Worm (Caenorhabditis elegans) whole organism, early embryonic: ENCODE data around the gene F46B6.2.
A peak's percentile ranks its signal among the peaks of the same experiment; 100 is the strongest.

ENCODE experiments used
- B0310.2 ChIP-seq: sonication (generic microtip); optimal IDR thresholded peaks from 2 replicates; lab custom pipeline; 2016; ENCODE audit warnings: mild to moderate bottlenecking, missing genetic modification characterization, missing compliant biosample characterization
- F13C5.2 ChIP-seq: sonication (generic microtip); optimal IDR thresholded peaks from 2 replicates; lab custom pipeline; 2017; ENCODE audit warnings: mild to moderate bottlenecking, missing genetic modification characterization, inconsistent platforms, missing compliant biosample characterization
- aly-1 ChIP-seq: sonication (generic microtip); optimal IDR thresholded peaks from 2 replicates; lab custom pipeline; 2016; ENCODE audit warnings: missing genetic modification characterization, missing compliant biosample characterization
- ama-1 ChIP-seq: fragments of 150-350 bp; optimal IDR thresholded peaks from 2 replicates; lab custom pipeline; 2014
- ceh-13 ChIP-seq: fragments of 200-800 bp; sonication (Bioruptor generic); optimal IDR thresholded peaks from 2 replicates; lab custom pipeline; 2018; ENCODE audit warnings: mild to moderate bottlenecking, missing genetic modification characterization, missing compliant biosample characterization
- ceh-36 ChIP-seq: sonication (generic microtip); optimal IDR thresholded peaks from 2 replicates; lab custom pipeline; 2016; ENCODE audit warnings: missing genetic modification characterization, inconsistent platforms, missing compliant biosample characterization
- ets-7 ChIP-seq: sonication (generic microtip); optimal IDR thresholded peaks from 2 replicates; lab custom pipeline; 2016; ENCODE audit warnings: missing genotype, missing genetic modification characterization, missing compliant biosample characterization
- flt-1 ChIP-seq: fragments of 200-800 bp; sonication (Bioruptor generic); IDR thresholded peaks from 2 replicates; pipeline ENCODE4 v1.3.6; 2022; ENCODE audit warnings: missing genetic modification characterization, missing compliant biosample characterization
- hmbx-1 ChIP-seq: sonication (generic microtip); optimal IDR thresholded peaks from 2 replicates; lab custom pipeline; 2016; ENCODE audit warnings: mild to moderate bottlenecking, missing genetic modification characterization, missing compliant biosample characterization
- hmg-4 ChIP-seq: fragments of 200-800 bp; sonication (Bioruptor generic); optimal IDR thresholded peaks from 2 replicates; lab custom pipeline; 2018; ENCODE audit warnings: mild to moderate bottlenecking, missing genetic modification characterization, missing compliant biosample characterization
- hnd-1 ChIP-seq: sonication (generic microtip); optimal IDR thresholded peaks from 2 replicates; lab custom pipeline; 2016; ENCODE audit warnings: missing genetic modification characterization, missing compliant biosample characterization
- pes-1 ChIP-seq: fragments of 200-800 bp; sonication (Bioruptor generic); IDR thresholded peaks from 2 replicates; pipeline ENCODE4 v1.3.6; 2022; ENCODE audit warnings: missing genetic modification reagents, missing genetic modification characterization, missing compliant biosample characterization
- scrt-1 ChIP-seq: fragments of 200-800 bp; sonication (Bioruptor generic); IDR thresholded peaks from 2 replicates; pipeline ENCODE4 v1.3.6; 2022; ENCODE audit warnings: missing genetic modification characterization, missing compliant biosample characterization
- sea-1 ChIP-seq: fragments of 200-800 bp; sonication (Bioruptor generic); conservative IDR thresholded peaks from 2 replicates; pipeline ENCODE4 v1.3.6; 2022; ENCODE audit warnings: missing genetic modification characterization, missing compliant biosample characterization
- tbx-11 ChIP-seq: fragments of 200-800 bp; sonication (Bioruptor generic); IDR thresholded peaks from 2 replicates; pipeline ENCODE4 v1.3.6; 2022; ENCODE audit warnings: missing genetic modification characterization, missing compliant biosample characterization
- tbx-37 ChIP-seq: fragments of 200-800 bp; sonication (Bioruptor generic); conservative IDR thresholded peaks from 2 replicates; pipeline ENCODE4 v1.3.6; 2022; ENCODE audit warnings: missing genetic modification reagents, missing genetic modification characterization, missing compliant biosample characterization
- tra-4 ChIP-seq: sonication (generic microtip); optimal IDR thresholded peaks from 2 replicates; lab custom pipeline; 2017; ENCODE audit warnings: missing genetic modification characterization, missing compliant biosample characterization

F46B6.2 gene

DNA sequence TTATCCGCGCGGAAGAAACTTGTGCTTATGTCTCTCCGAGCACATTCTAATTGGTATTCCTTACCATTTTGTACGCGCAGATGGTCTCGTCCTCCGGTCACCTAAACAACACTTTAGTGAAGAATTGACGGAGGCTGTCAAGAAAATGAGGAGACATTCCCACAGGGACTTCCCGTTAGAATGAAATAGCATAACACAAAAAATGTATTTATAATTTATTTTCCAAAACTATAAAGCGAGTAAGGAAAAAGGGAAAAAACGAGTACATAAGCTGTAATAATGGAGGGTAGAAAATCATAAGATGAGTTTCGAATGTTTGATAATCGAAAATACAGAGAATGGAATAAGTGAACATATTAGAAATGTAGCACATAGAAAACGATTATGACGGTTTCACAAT lies 3.6 kb downstream of the F46B6.2 start, which contains the start of gene F46B6.12:
Gene F46B6.12, minus strand, starts transcription at position 101 of the 400 bp plus-strand sequence.
- no peak for TF ChIP-seq B0310.2 (tag; lab: Kevin White, UChicago)
- TF ChIP-seq ets-7: no peak
- no peak for TF ChIP-seq ceh-36
- TF ChIP-seq tbx-11 (GFP tag; lab: Robert Waterston, UW): no peak
- TF ChIP-seq ceh-13: no peak
- no peak for TF ChIP-seq hmbx-1 (tag; lab: Kevin White, UChicago)
- TF ChIP-seq aly-1: no peak
- TF ChIP-seq tra-4 (tag; lab: Kevin White, UChicago): no peak
- TF ChIP-seq tbx-37: no peak
- no peak for TF ChIP-seq scrt-1
- TF ChIP-seq hmg-4 (GFP tag; lab: Kevin White, UChicago): no peak
- no peak for TF ChIP-seq ama-1 (lab: Kevin White, UChicago)
- TF ChIP-seq F13C5.2 (tag; lab: Kevin White, UChicago): no peak
- no peak for TF ChIP-seq sea-1 (GFP tag; lab: Robert Waterston, UW)

DNA sequence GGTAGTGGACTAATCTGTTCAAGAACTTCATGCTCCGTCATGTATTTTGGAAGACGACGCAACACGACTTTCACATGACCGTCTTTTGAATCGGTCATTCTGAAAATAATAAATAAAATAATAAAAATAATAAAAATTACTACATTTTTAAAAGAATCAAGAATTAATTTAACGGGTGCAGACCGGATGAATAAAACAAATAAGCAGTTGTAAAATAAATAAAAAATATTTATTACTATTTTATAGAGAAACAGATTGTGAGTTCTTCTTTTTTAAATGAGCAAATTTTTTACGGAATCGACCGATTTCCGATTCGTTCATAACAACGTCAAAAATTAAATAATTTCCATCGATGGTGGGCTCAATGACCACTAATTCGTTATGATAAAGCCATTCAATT lies 5.6 kb downstream of the F46B6.2 start, which contains the start of gene smg-4:
Gene smg-4, minus strand, starts transcription at position 101 of the 400 bp plus-strand sequence.
- TF ChIP-seq flt-1 (GFP tag; lab: Robert Waterston, UW) (no peak), ama-1 (lab: Kevin White, UChicago) (no peak), B0310.2 (tag; lab: Kevin White, UChicago) (no peak), tra-4 (tag; lab: Kevin White, UChicago) (no peak), tbx-37 (no peak), ets-7 (no peak), tbx-11 (GFP tag; lab: Robert Waterston, UW) (no peak), ceh-13 (no peak), hnd-1 (no peak)

DNA sequence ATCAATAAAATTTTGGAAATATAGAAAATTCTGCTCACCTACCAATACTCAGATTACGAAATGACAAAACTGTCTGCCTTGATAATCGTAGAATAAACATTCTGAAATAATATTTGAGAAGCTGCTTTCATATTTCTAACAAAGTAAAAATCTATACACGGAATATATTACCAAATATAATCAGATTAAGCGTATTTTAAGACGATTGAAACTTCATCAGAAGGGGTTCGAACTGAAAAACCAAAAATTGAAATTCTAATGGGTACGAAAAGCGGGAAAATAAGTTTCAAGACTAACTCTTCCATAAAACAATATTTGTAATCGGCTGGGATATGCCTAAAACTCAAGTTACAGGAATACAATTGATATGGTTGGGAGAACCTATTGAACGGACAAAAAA lies 7.3 kb downstream of the F46B6.2 start, which contains the start of gene F46B6.4:
Gene F46B6.4, minus strand, starts transcription at position 101 of the 400 bp plus-strand sequence.
- TF ChIP-seq flt-1 (GFP tag; lab: Robert Waterston, UW): no peak
- TF ChIP-seq hmg-4 (GFP tag; lab: Kevin White, UChicago): no peak
- TF ChIP-seq B0310.2 (tag; lab: Kevin White, UChicago): no peak
- TF ChIP-seq scrt-1: no peak
- no peak for TF ChIP-seq F13C5.2 (tag; lab: Kevin White, UChicago)

DNA sequence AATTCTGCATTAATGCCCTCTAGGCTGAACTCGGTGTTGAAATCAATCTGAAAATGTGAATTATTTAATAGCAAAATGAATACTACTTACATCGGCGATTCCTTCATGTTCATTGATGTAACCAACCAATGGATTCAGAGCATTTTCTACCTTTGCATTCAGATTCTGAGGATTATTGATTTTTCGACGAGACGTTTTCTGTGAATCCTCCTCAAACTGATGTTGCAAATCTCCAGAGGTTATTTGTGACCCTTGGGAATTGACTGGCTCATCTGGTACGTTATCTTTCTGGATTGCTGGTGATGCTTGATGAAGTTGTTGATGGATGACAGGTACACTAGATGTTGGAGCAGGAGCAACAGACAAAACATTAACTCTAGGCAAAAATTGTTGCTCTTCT lies 10.0 kb downstream of the F46B6.2 start:
- no peak for TF ChIP-seq F13C5.2 (tag; lab: Kevin White, UChicago)
- no peak for TF ChIP-seq ceh-13
- TF ChIP-seq ets-7: no peak
- TF ChIP-seq flt-1 (GFP tag; lab: Robert Waterston, UW): no peak
- TF ChIP-seq tbx-37: no peak
- no peak for TF ChIP-seq tbx-11 (GFP tag; lab: Robert Waterston, UW)
- TF ChIP-seq B0310.2 (tag; lab: Kevin White, UChicago): no peak
- no peak for TF ChIP-seq sea-1 (GFP tag; lab: Robert Waterston, UW)
- no peak for TF ChIP-seq tra-4 (tag; lab: Kevin White, UChicago)
- no peak for TF ChIP-seq hmbx-1 (tag; lab: Kevin White, UChicago)
- no peak for TF ChIP-seq hmg-4 (GFP tag; lab: Kevin White, UChicago)
- no peak for TF ChIP-seq scrt-1
- no peak for TF ChIP-seq hnd-1
- no peak for TF ChIP-seq pes-1 (GFP tag; lab: Robert Waterston, UW)
- no peak for TF ChIP-seq ama-1 (lab: Kevin White, UChicago)

DNA sequence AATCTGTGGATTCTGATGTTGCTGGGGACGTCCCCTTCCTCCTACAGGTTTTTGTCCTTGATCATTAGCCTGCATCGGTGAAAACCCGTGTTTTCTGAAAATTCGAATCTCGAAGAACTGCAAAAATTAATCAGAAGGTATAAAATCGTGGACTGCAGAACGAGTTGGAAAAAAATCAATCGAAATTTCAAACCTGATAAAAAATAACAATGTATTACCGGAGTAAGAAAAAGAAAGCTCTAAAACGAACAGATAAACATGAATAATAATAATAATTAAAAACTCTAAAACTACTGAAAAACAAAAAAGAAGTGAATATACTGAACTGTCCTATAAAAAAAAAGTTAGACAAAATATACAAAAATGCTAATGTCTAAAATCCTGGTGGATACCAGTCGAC lies 10.9 kb downstream of the F46B6.2 start, which contains the start of gene F46B6.5:
Gene F46B6.5, minus strand, starts transcription at position 101 of the 400 bp plus-strand sequence.
- no peak for TF ChIP-seq F13C5.2 (tag; lab: Kevin White, UChicago)
- no peak for TF ChIP-seq tbx-11 (GFP tag; lab: Robert Waterston, UW)
- TF ChIP-seq scrt-1: no peak
- TF ChIP-seq hnd-1: no peak
- TF ChIP-seq ama-1 (lab: Kevin White, UChicago): no peak
- TF ChIP-seq hmbx-1 (tag; lab: Kevin White, UChicago): no peak
- no peak for TF ChIP-seq ceh-36
- no peak for TF ChIP-seq aly-1

DNA sequence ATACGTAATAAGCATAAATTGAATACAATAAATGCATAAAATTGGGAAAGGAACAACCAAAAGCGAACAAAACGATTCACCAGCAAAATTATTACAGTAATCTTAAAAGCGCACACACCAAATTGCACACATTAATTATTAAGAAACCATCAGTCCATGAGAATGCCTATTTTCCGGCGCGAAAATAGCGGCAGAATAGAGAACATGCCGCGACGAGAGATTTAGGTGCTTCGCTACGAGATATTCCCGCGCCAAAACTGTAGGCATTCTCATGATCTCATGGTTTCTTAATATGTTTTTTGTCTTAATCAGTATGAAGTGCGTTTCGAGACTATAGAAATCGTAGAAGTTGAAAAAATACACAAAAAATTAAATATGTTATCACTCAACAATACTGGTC lies 12.1 kb downstream of the F46B6.2 start:
- TF ChIP-seq ets-7 (no peak), sea-1 (GFP tag; lab: Robert Waterston, UW) (no peak), tbx-37 (no peak), B0310.2 (tag; lab: Kevin White, UChicago) (no peak), pes-1 (GFP tag; lab: Robert Waterston, UW) (no peak), tbx-11 (GFP tag; lab: Robert Waterston, UW) (no peak), ama-1 (lab: Kevin White, UChicago) (no peak), tra-4 (tag; lab: Kevin White, UChicago) (no peak), F13C5.2 (tag; lab: Kevin White, UChicago) (no peak), aly-1 (no peak), scrt-1 (no peak), hmbx-1 (tag; lab: Kevin White, UChicago) (no peak), flt-1 (GFP tag; lab: Robert Waterston, UW) (no peak), hmg-4 (GFP tag; lab: Kevin White, UChicago) (no peak), hnd-1 (no peak)

DNA sequence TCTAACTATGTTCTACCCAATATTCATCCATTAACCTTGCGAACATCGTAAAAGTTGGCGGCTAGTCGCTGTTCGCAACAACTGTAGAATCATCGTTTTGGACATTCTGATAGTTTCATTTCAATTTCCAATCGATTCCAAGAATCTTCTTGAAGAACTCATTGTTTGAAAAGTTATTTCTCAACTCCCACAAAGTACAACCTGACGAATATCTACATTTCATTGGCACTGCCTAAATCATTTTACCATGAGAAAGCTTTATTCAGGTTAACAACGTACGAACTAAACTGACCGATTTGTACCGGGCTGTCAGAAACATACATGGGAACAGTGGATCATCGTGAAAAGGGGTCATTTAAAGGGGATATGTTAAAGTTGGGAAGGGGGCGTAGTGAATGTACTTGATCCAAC lies 14.6 kb downstream of the F46B6.2 start, which contains the start of gene F46B6.6:
Gene F46B6.6, minus strand, starts transcription at position 148 of the 411 bp plus-strand sequence.
- no peak for TF ChIP-seq ceh-13
- TF ChIP-seq ama-1 (lab: Kevin White, UChicago): peak; percentile 44

DNA sequence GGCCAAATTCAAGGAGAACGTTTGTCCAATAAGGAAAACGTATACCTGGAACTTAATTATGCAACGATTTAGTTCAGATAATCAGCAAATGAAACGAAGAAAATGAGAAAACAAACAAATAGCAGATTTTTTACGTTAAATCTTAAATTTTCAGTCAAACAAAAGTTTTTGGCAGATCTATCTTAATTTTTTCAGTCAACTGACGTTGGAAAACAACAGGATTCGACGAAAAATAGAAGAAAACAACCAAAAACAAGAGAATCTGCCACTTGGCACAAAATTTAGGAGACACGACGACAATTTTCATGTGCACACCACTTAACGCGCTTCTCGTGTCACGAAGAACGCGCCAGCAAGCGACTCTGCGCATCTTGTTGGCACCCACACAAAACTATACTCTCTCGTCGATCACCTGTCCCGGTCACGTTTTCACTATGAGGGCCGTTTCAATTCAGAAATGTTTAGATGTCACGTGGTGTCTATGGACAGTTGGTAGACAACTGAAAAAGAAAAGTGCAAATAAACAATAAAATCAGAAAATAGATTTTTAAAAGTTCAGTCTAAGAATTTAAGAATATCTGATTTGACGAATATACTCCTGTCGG lies 17.7 kb downstream of the F46B6.2 start, which contains the start of gene ztf-7:
Gene ztf-7, minus strand, starts transcription at position 51 of the 605 bp plus-strand sequence.
- TF ChIP-seq sea-1 (GFP tag; lab: Robert Waterston, UW) (no peak), ceh-13 (no peak), F13C5.2 (tag; lab: Kevin White, UChicago) (peak; percentile 46)
